Worm (Caenorhabditis elegans) whole organism, early embryonic: Measurements from ENCODE around the gene secs-1.

ENCODE experiments used
- F13C5.2 ChIP-seq: sonication (generic microtip); optimal IDR thresholded peaks from 2 replicates; lab custom pipeline; 2017; ENCODE audit warnings: mild to moderate bottlenecking, missing genetic modification characterization, inconsistent platforms, missing compliant biosample characterization
- ama-1 ChIP-seq: fragments of 150-350 bp; optimal IDR thresholded peaks from 2 replicates; lab custom pipeline; 2014
- ceh-13 ChIP-seq: fragments of 200-800 bp; sonication (Bioruptor generic); optimal IDR thresholded peaks from 2 replicates; lab custom pipeline; 2018; ENCODE audit warnings: mild to moderate bottlenecking, missing genetic modification characterization, missing compliant biosample characterization
- hnd-1 ChIP-seq: sonication (generic microtip); optimal IDR thresholded peaks from 2 replicates; lab custom pipeline; 2016; ENCODE audit warnings: missing genetic modification characterization, missing compliant biosample characterization
- pes-1 ChIP-seq: fragments of 200-800 bp; sonication (Bioruptor generic); IDR thresholded peaks from 2 replicates; pipeline ENCODE4 v1.3.6; 2022; ENCODE audit warnings: missing genetic modification reagents, missing genetic modification characterization, missing compliant biosample characterization
- tbx-37 ChIP-seq: fragments of 200-800 bp; sonication (Bioruptor generic); conservative IDR thresholded peaks from 2 replicates; pipeline ENCODE4 v1.3.6; 2022; ENCODE audit warnings: missing genetic modification reagents, missing genetic modification characterization, missing compliant biosample characterization
- tra-4 ChIP-seq: sonication (generic microtip); optimal IDR thresholded peaks from 2 replicates; lab custom pipeline; 2017; ENCODE audit warnings: missing genetic modification characterization, missing compliant biosample characterization

- no peak for TF ChIP-seq tbx-37 (GFP tag; lab: Robert Waterston, UW)
- no peak for TF ChIP-seq F13C5.2 (tag; lab: Kevin White, UChicago)
- no peak for TF ChIP-seq hnd-1 (tag; lab: Kevin White, UChicago)
- no peak for TF ChIP-seq ama-1 (lab: Kevin White, UChicago)
- no peak for TF ChIP-seq ceh-13 (GFP tag; lab: Kevin White, UChicago)
- TF ChIP-seq pes-1 = no peak
- no peak for TF ChIP-seq tra-4 (tag; lab: Kevin White, UChicago)
These were observed 47.1 kb downstream of the secs-1 start for ce11 chrV:10757128-10757527.
